ENCODE assay signal across 2 fruit fly cellular contexts in genomic region chr3R:23601346-23601817, dm6.
TF ChIP-seq lines count a peak whose summit lies in the region.

No protein-coding gene starts in this region.

TF ChIP-seq in whole organism, embryonic, 481 proteins besides CTCF, POLR2A, EP300 and RAD21 (continued from another document and continues in another):
- TF ChIP-seq Dref (GFP tag; IDR thresholded peaks at IDR 0.05; lab: Robert Waterston, UW) (no peak), Doc2 (GFP tag; IDR thresholded peaks at IDR 0.05; lab: Robert Waterston, UW) (no peak), chn (GFP tag; optimal IDR thresholded peaks at IDR 0.05; lab: Kevin White, UChicago) (no peak), Aef1 (GFP tag; IDR thresholded peaks at IDR 0.05; lab: Robert Waterston, UW) (peak; percentile 17; the same call in 1 of the 3 replicates), hkb (optimal IDR thresholded peaks at IDR 0.05; lab: Kevin White, UChicago) (no peak), hkb (GFP tag; IDR thresholded peaks at IDR 0.05; lab: Robert Waterston, UW) (peak; percentile 34; the same call in 1 of the 2 replicates), Opbp (GFP tag; IDR thresholded peaks at IDR 0.05; lab: Robert Waterston, UW; ENCODE audit: partially characterized antibody) (peak; percentile 65; the same call in 2 of the 3 replicates), CG6791 (GFP tag; IDR thresholded peaks at IDR 0.05; lab: Robert Waterston, UW; ENCODE audit: partially characterized antibody) (peak; percentile 70), Dbx (GFP tag; IDR thresholded peaks at IDR 0.05; lab: Robert Waterston, UW) (peak; percentile 13; the same call in 1 of the 3 replicates), CG8478 (optimal IDR thresholded peaks at IDR 0.05; lab: Kevin White, UChicago) (peak; percentile 80), Bdp1 (GFP tag; optimal IDR thresholded peaks at IDR 0.05; lab: Kevin White, UChicago) (peak; percentile 98), vnd (GFP tag; IDR thresholded peaks at IDR 0.05; lab: Robert Waterston, UW; ENCODE audit: partially characterized antibody) (peak; percentile 46; the same call in 2 of the 3 replicates), CG11504 (tag; optimal IDR thresholded peaks at IDR 0.05; lab: Kevin White, UChicago) (no peak), Med (GFP tag; lab: Kevin White, UChicago) (peak; percentile 72), Rfx (GFP tag; IDR thresholded peaks at IDR 0.05; lab: Robert Waterston, UW) (peak; percentile 31; the same call in 1 of the 2 replicates), crol (GFP tag; IDR thresholded peaks at IDR 0.05; lab: Robert Waterston, UW) (peak; percentile 71), CG12236 (GFP tag; optimal IDR thresholded peaks at IDR 0.05; lab: Kevin White, UChicago) (no peak), chinmo (GFP tag; IDR thresholded peaks at IDR 0.05; lab: Robert Waterston, UW; ENCODE audit: partially characterized antibody) (peak; percentile 85; the same call in 2 of the 4 replicates), CG7987 (GFP tag; optimal IDR thresholded peaks at IDR 0.05; lab: Kevin White, UChicago) (peak; percentile 21), slou (GFP tag; optimal IDR thresholded peaks at IDR 0.05; lab: Kevin White, UChicago) (no peak), CG14860 (GFP tag; IDR thresholded peaks at IDR 0.05; lab: Robert Waterston, UW; ENCODE audit: partially characterized antibody) (peak; percentile 69; the same call in 2 of the 3 replicates), CG7963 (GFP tag; IDR thresholded peaks at IDR 0.05; lab: Robert Waterston, UW; ENCODE audit: partially characterized antibody) (peak; percentile 48; the same call in 1 of the 3 replicates), CG10321 (GFP tag; IDR thresholded peaks at IDR 0.05; lab: Robert Waterston, UW) (peak; percentile 55; the same call in 1 of the 2 replicates), CG32532 (GFP tag; IDR thresholded peaks at IDR 0.05; lab: Robert Waterston, UW) (0 out of 2 replicates have a peak, but pooled peaks have one; percentile 22), dysf (GFP tag; IDR thresholded peaks at IDR 0.05; lab: Robert Waterston, UW) (no peak), nerfin-2 (GFP tag; IDR thresholded peaks at IDR 0.05; lab: Robert Waterston, UW; ENCODE audit: partially characterized antibody) (0 out of 2 replicates have a peak, but pooled peaks have one; percentile 25), Lpt (GFP tag; optimal IDR thresholded peaks at IDR 0.05; lab: Kevin White, UChicago) (no peak), mld (GFP tag; IDR thresholded peaks at IDR 0.05; lab: Robert Waterston, UW; ENCODE audit: partially characterized antibody) (peak; percentile 49; the same call in 1 of the 3 replicates), CG15479 (GFP tag; optimal IDR thresholded peaks at IDR 0.05; lab: Kevin White, UChicago) (no peak), CG14441 (GFP tag; IDR thresholded peaks at IDR 0.05; lab: Robert Waterston, UW) (no peak), ro (GFP tag; IDR thresholded peaks at IDR 0.05; lab: Robert Waterston, UW) (no peak), CG12104 (GFP tag; optimal IDR thresholded peaks at IDR 0.05; lab: Kevin White, UChicago) (no peak), sna (GFP tag; IDR thresholded peaks at IDR 0.05; lab: Robert Waterston, UW; ENCODE audit: partially characterized antibody) (peak; percentile 76), CG13287 (GFP tag; IDR thresholded peaks at IDR 0.05; lab: Robert Waterston, UW; ENCODE audit: partially characterized antibody) (peak; percentile 65), inv (GFP tag; IDR thresholded peaks at IDR 0.05; lab: Robert Waterston, UW; ENCODE audit: partially characterized antibody) (0 out of 2 replicates have a peak, but pooled peaks have one; percentile 22), MBD-R2 (GFP tag; IDR thresholded peaks at IDR 0.05; lab: Robert Waterston, UW) (0 out of 2 replicates have a peak, but pooled peaks have one; percentile 7), HLH4C (GFP tag; IDR thresholded peaks at IDR 0.05; lab: Robert Waterston, UW; ENCODE audit: partially characterized antibody) (peak; percentile 77), stc (GFP tag; IDR thresholded peaks at IDR 0.05; lab: Robert Waterston, UW) (no peak), CG10979 (tag; optimal IDR thresholded peaks at IDR 0.05; lab: Kevin White, UChicago) (no peak), salm (tag; optimal IDR thresholded peaks at IDR 0.05; lab: Kevin White, UChicago) (no peak), abd-A (tag; optimal IDR thresholded peaks at IDR 0.05; lab: Kevin White, UChicago) (peak; percentile 55), CG3281 (GFP tag; optimal IDR thresholded peaks at IDR 0.05; lab: Kevin White, UChicago) (peak; percentile 17), hbn (GFP tag; IDR thresholded peaks at IDR 0.05; lab: Robert Waterston, UW; ENCODE audit: partially characterized antibody) (peak; percentile 20; the same call in 1 of the 2 replicates), hb (GFP tag; IDR thresholded peaks at IDR 0.05; lab: Robert Waterston, UW; ENCODE audit: partially characterized antibody) (peak; percentile 64; the same call in 1 of the 3 replicates), lilli (GFP tag; optimal IDR thresholded peaks at IDR 0.05; lab: Kevin White, UChicago) (no peak), tna (GFP tag; IDR thresholded peaks at IDR 0.05; lab: Robert Waterston, UW; ENCODE audit: partially characterized antibody) (peak; percentile 60), CG12769 (tag; optimal IDR thresholded peaks at IDR 0.05; lab: Kevin White, UChicago) (peak; percentile 59), CG10654 (GFP tag; optimal IDR thresholded peaks at IDR 0.05; lab: Kevin White, UChicago) (no peak), Fer1 (GFP tag; optimal IDR thresholded peaks at IDR 0.05; lab: Kevin White, UChicago) (peak; percentile 52), CG42726 (GFP tag; IDR thresholded peaks at IDR 0.05; lab: Robert Waterston, UW; ENCODE audit: partially characterized antibody) (0 out of 2 replicates have a peak, but pooled peaks have one; percentile 56), CG18764 (GFP tag; optimal IDR thresholded peaks at IDR 0.05; lab: Kevin White, UChicago) (no peak), gt (GFP tag; IDR thresholded peaks at IDR 0.05; lab: Robert Waterston, UW) (no peak), sr (GFP tag; IDR thresholded peaks at IDR 0.05; lab: Robert Waterston, UW) (no peak), Scr (GFP tag; IDR thresholded peaks at IDR 0.05; lab: Robert Waterston, UW; ENCODE audit: partially characterized antibody) (peak; percentile 67), tll (GFP tag; optimal IDR thresholded peaks at IDR 0.05; lab: Kevin White, UChicago) (no peak), fd3F (GFP tag; optimal IDR thresholded peaks at IDR 0.05; lab: Kevin White, UChicago) (no peak), CG12071 (GFP tag; optimal IDR thresholded peaks at IDR 0.05; lab: Kevin White, UChicago) (peak; percentile 49), CG11695 (GFP tag; IDR thresholded peaks at IDR 0.05; lab: Robert Waterston, UW) (0 out of 3 replicates have a peak, but pooled peaks have one; percentile 22)

TF ChIP-seq in whole organism, prepupa, 60 proteins besides CTCF, POLR2A, EP300 and RAD21 (continued from another document):
- 0 out of 3 replicates have a peak, but pooled peaks have one; percentile 22 for TF ChIP-seq eg (GFP tag; IDR thresholded peaks at IDR 0.05; lab: Robert Waterston, UW)
- peak; percentile 81 for TF ChIP-seq svp (GFP tag; lab: Kevin White, UChicago)
- no peak for TF ChIP-seq CG3919 (GFP tag; optimal IDR thresholded peaks at IDR 0.05; lab: Kevin White, UChicago)
- no peak for TF ChIP-seq achi (GFP tag; optimal IDR thresholded peaks at IDR 0.05; lab: Kevin White, UChicago)
- peak; percentile 48 for TF ChIP-seq fkh (GFP tag; optimal IDR thresholded peaks at IDR 0.05; lab: Kevin White, UChicago)
- TF ChIP-seq CG6854 (GFP tag; optimal IDR thresholded peaks at IDR 0.05; lab: Kevin White, UChicago), result no peak
- TF ChIP-seq CG6792 (GFP tag; optimal IDR thresholded peaks at IDR 0.05; lab: Kevin White, UChicago), result no peak
- TF ChIP-seq CG1621 (tag; optimal IDR thresholded peaks at IDR 0.05; lab: Kevin White, UChicago), result no peak
- TF ChIP-seq Lpt (GFP tag; optimal IDR thresholded peaks at IDR 0.05; lab: Kevin White, UChicago), result no peak
- no peak for TF ChIP-seq CG10631 (GFP tag; optimal IDR thresholded peaks at IDR 0.05; lab: Kevin White, UChicago)
- no peak for TF ChIP-seq Hr38 (GFP tag; optimal IDR thresholded peaks at IDR 0.05; lab: Kevin White, UChicago)
- TF ChIP-seq Hr4 (GFP tag; optimal IDR thresholded peaks at IDR 0.05; lab: Kevin White, UChicago), result no peak
- peak; percentile 60 for TF ChIP-seq vri (GFP tag; optimal IDR thresholded peaks at IDR 0.05; lab: Kevin White, UChicago)
- no peak for TF ChIP-seq CG15336 (GFP tag; IDR thresholded peaks at IDR 0.05; lab: Robert Waterston, UW)
- no peak for TF ChIP-seq CG4318 (GFP tag; optimal IDR thresholded peaks at IDR 0.05; lab: Kevin White, UChicago)
- TF ChIP-seq CG6276 (GFP tag; optimal IDR thresholded peaks at IDR 0.05; lab: Kevin White, UChicago), result no peak
- no peak for TF ChIP-seq Eip93F (GFP tag; optimal IDR thresholded peaks at IDR 0.05; lab: Kevin White, UChicago)
- no peak for TF ChIP-seq CG11902 (GFP tag; optimal IDR thresholded peaks at IDR 0.05; lab: Kevin White, UChicago)
- no peak for TF ChIP-seq topi (GFP tag; optimal IDR thresholded peaks at IDR 0.05; lab: Kevin White, UChicago)
- peak; percentile 1 for TF ChIP-seq Blimp-1 (GFP tag; optimal IDR thresholded peaks at IDR 0.05; lab: Kevin White, UChicago)
- TF ChIP-seq Sox102F (GFP tag; optimal IDR thresholded peaks at IDR 0.05; lab: Kevin White, UChicago), result no peak
- TF ChIP-seq acj6 (GFP tag; optimal IDR thresholded peaks at IDR 0.05; lab: Kevin White, UChicago), result no peak
- TF ChIP-seq Smox (GFP tag; optimal IDR thresholded peaks at IDR 0.05; lab: Kevin White, UChicago), result no peak
- no peak for TF ChIP-seq fd85E (GFP tag; optimal IDR thresholded peaks at IDR 0.05; lab: Kevin White, UChicago)
- TF ChIP-seq fd59A (GFP tag; optimal IDR thresholded peaks at IDR 0.05; lab: Kevin White, UChicago), result no peak
- no peak for TF ChIP-seq Hr39 (GFP tag; optimal IDR thresholded peaks at IDR 0.05; lab: Kevin White, UChicago)
- TF ChIP-seq pdm3 (GFP tag; optimal IDR thresholded peaks at IDR 0.05; lab: Kevin White, UChicago), result no peak
- no peak for TF ChIP-seq lz (GFP tag; optimal IDR thresholded peaks at IDR 0.05; lab: Kevin White, UChicago)
- TF ChIP-seq ss (GFP tag; optimal IDR thresholded peaks at IDR 0.05; lab: Kevin White, UChicago), result peak; percentile 15 to 46
- no peak for TF ChIP-seq CG8119 (GFP tag; IDR thresholded peaks at IDR 0.05; lab: Robert Waterston, UW)
- TF ChIP-seq CG7368 (GFP tag; optimal IDR thresholded peaks at IDR 0.05; lab: Kevin White, UChicago), result no peak
- no peak for TF ChIP-seq CG3032 (tag; optimal IDR thresholded peaks at IDR 0.05; lab: Kevin White, UChicago)
- no peak for TF ChIP-seq CG8632 (GFP tag; optimal IDR thresholded peaks at IDR 0.05; lab: Kevin White, UChicago)
- TF ChIP-seq Eip75B (GFP tag; optimal IDR thresholded peaks at IDR 0.05; lab: Kevin White, UChicago), result no peak
- no peak for TF ChIP-seq esn (GFP tag; optimal IDR thresholded peaks at IDR 0.05; lab: Kevin White, UChicago)
- no peak for TF ChIP-seq CG6808 (GFP tag; optimal IDR thresholded peaks at IDR 0.05; lab: Kevin White, UChicago)
- peak; percentile 75 for TF ChIP-seq Eip78C (GFP tag; lab: Kevin White, UChicago)
- no peak for TF ChIP-seq cyc (GFP tag; optimal IDR thresholded peaks at IDR 0.05; lab: Kevin White, UChicago)
- TF ChIP-seq Ets21C (GFP tag; optimal IDR thresholded peaks at IDR 0.05; lab: Kevin White, UChicago), result no peak
- no peak for TF ChIP-seq CG11762 (GFP tag; optimal IDR thresholded peaks at IDR 0.05; lab: Kevin White, UChicago; ENCODE audit: insufficient read depth)
